Fruit fly (Drosophila melanogaster): ENCODE measurements around the gene iav.

DNA sequence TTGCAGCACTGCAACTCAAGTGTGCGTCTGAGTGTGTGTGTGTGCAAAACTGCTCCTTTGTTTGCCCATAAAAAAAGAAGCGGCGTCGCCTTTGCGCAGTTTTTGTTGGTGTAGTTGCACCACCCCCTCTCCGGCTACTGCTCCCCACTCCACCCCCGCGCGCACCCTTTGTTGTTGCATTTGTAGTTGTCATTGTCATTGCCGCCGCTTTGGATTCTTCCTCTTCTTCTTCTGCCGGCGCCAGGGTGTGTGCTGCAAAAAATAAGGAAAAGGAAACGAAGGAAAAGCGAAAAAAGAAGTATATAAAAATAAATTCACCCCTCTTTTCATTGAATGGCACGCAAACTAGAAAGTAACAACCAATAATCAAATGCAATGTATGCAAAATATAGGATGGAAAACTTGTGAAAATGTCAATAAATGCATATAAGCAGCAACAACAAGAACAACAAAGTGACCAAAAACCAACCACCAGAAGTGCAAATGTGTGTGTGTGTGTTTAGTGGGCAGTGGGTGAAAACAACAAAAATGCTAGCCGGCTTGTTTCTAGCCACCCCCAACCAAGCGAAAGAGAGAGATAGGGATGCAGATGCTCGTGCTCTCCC lies 9.8 kb upstream of the iav start:
- TF ChIP-seq usp (GFP tag; optimal IDR thresholded peaks at IDR 0.05) (no peak), pan (optimal IDR thresholded peaks at IDR 0.05) (no peak), psq (optimal IDR thresholded peaks at IDR 0.05) (no peak), EcR (GFP tag; optimal IDR thresholded peaks at IDR 0.05) (no peak), CG8478 (optimal IDR thresholded peaks at IDR 0.05) (no peak)

Data from whole organism.